Fruit fly (Drosophila melanogaster) whole organism, prepupa: ENCODE results near the gene CG31709.

Experiments
- CG11762 ChIP-seq: fragments of 200-800 bp; sonication (Bioruptor generic); optimal IDR thresholded peaks from 3 replicates; lab custom pipeline; 2016; ENCODE audit warnings: missing biosample characterization, missing genetic modification characterization; ENCODE audit not compliant: insufficient read depth
- CG11902 ChIP-seq: fragments of 200-800 bp; sonication (Bioruptor generic); optimal IDR thresholded peaks from 3 replicates; lab custom pipeline; 2016; ENCODE audit warnings: missing biosample characterization, missing genetic modification characterization
- CG15336 ChIP-seq: fragments of 200-800 bp; sonication (Bioruptor generic); IDR thresholded peaks from 2 replicates; pipeline ENCODE4 v1.3.6; 2022; ENCODE audit warnings: missing biosample characterization, missing genetic modification characterization
- CG1621 ChIP-seq: fragments of 200-800 bp; sonication (Bioruptor generic); optimal IDR thresholded peaks from 3 replicates; lab custom pipeline; 2018; ENCODE audit warnings: missing biosample characterization, mild to moderate bottlenecking, missing genetic modification characterization
- CG3032 ChIP-seq: fragments of 200-800 bp; optimal IDR thresholded peaks from 2 replicates; lab custom pipeline; 2019; ENCODE audit warnings: missing biosample characterization, mild to moderate bottlenecking, missing genetic modification characterization, moderate library complexity
- CG31627 ChIP-seq: fragments of 200-800 bp; sonication (Bioruptor generic); optimal IDR thresholded peaks from 3 replicates; lab custom pipeline; 2016; ENCODE audit warnings: missing biosample characterization, missing genetic modification characterization
- CG4318 ChIP-seq: fragments of 200-800 bp; sonication (Bioruptor generic); optimal IDR thresholded peaks from 3 replicates; lab custom pipeline; 2017; ENCODE audit warnings: missing biosample characterization, mild to moderate bottlenecking, missing genetic modification characterization
- CG6163 ChIP-seq: fragments of 200-800 bp; sonication (Bioruptor generic); IDR thresholded peaks from 3 replicates; pipeline ENCODE4 v1.3.6; 2022; ENCODE audit warnings: missing biosample characterization, missing genetic modification characterization
- CG6276 ChIP-seq: fragments of 200-800 bp; sonication (Bioruptor generic); optimal IDR thresholded peaks from 2 replicates; lab custom pipeline; 2017; ENCODE audit warnings: missing biosample characterization, mild to moderate bottlenecking, missing genetic modification characterization
- CG6792 ChIP-seq: fragments of 200-800 bp; sonication (Bioruptor generic); optimal IDR thresholded peaks from 3 replicates; lab custom pipeline; 2016; ENCODE audit warnings: missing biosample characterization, missing genetic modification characterization
- CG6808 ChIP-seq: fragments of 200-800 bp; sonication (Bioruptor generic); optimal IDR thresholded peaks from 3 replicates; lab custom pipeline; 2017; ENCODE audit warnings: missing biosample characterization, missing genetic modification characterization, mild to moderate bottlenecking, moderate library complexity, missing genetic modification reagents
- CG6854 ChIP-seq: fragments of 200-800 bp; sonication (Bioruptor generic); optimal IDR thresholded peaks from 2 replicates; lab custom pipeline; 2017; ENCODE audit warnings: missing biosample characterization, mild to moderate bottlenecking, missing genetic modification characterization
- CG7368 ChIP-seq: fragments of 200-800 bp; sonication (Bioruptor generic); optimal IDR thresholded peaks from 3 replicates; lab custom pipeline; 2016; ENCODE audit warnings: missing biosample characterization, missing genetic modification characterization
- CG8119 ChIP-seq: fragments of 200-800 bp; sonication (Bioruptor generic); IDR thresholded peaks from 3 replicates; pipeline ENCODE4 v1.3.6; 2022; ENCODE audit warnings: missing biosample characterization, missing genetic modification characterization
- CG8319 ChIP-seq: fragments of 200-800 bp; sonication (Bioruptor generic); optimal IDR thresholded peaks from 3 replicates; lab custom pipeline; 2016; ENCODE audit warnings: missing biosample characterization, missing genetic modification characterization
- CG8632 ChIP-seq: fragments of 200-800 bp; sonication (Bioruptor generic); optimal IDR thresholded peaks from 3 replicates; lab custom pipeline; 2016; ENCODE audit warnings: missing biosample characterization, missing genetic modification characterization
- Eip75B ChIP-seq: fragments of 200-800 bp; sonication (Bioruptor generic); optimal IDR thresholded peaks from 3 replicates; lab custom pipeline; 2016; ENCODE audit warnings: missing biosample characterization, missing genetic modification characterization
- Eip78C ChIP-seq: fragments of 200-800 bp; sonication (Bioruptor generic); peaks from one replicate; lab custom pipeline; 2016; ENCODE audit warnings: missing biosample characterization, missing genetic modification characterization
- Ets96B ChIP-seq: fragments of 200-800 bp; optimal IDR thresholded peaks from 2 replicates; lab custom pipeline; 2019; ENCODE audit warnings: missing biosample characterization, mild to moderate bottlenecking, missing genetic modification characterization, moderate library complexity
- Gug ChIP-seq: fragments of 200-800 bp; sonication (Bioruptor generic); IDR thresholded peaks from 2 replicates; pipeline ENCODE4 v1.3.6; 2022; ENCODE audit warnings: missing biosample characterization, missing genetic modification characterization
- Hr4 ChIP-seq: fragments of 200-800 bp; sonication (Bioruptor generic); optimal IDR thresholded peaks from 3 replicates; lab custom pipeline; 2016; ENCODE audit warnings: missing biosample characterization, missing genetic modification characterization
- Met ChIP-seq: fragments of 200-800 bp; sonication (Bioruptor generic); optimal IDR thresholded peaks from 3 replicates; lab custom pipeline; 2016; ENCODE audit warnings: missing biosample characterization, missing genetic modification characterization
- Sox14 ChIP-seq: fragments of 200-800 bp; sonication (Bioruptor generic); optimal IDR thresholded peaks from 3 replicates; lab custom pipeline; 2016; ENCODE audit warnings: missing biosample characterization, missing genetic modification characterization
- acj6 ChIP-seq: fragments of 200-800 bp; sonication (Bioruptor generic); optimal IDR thresholded peaks from 3 replicates; lab custom pipeline; 2016; ENCODE audit warnings: missing biosample characterization, missing genetic modification characterization
- dac ChIP-seq: fragments of 200-800 bp; sonication (Bioruptor generic); optimal IDR thresholded peaks from 2 replicates; lab custom pipeline; 2017; ENCODE audit warnings: missing biosample characterization, mild to moderate bottlenecking, missing genetic modification characterization
- dsx ChIP-seq: fragments of 200-800 bp; optimal IDR thresholded peaks from 3 replicates; lab custom pipeline; 2019; ENCODE audit warnings: missing biosample characterization, mild to moderate bottlenecking, missing genetic modification characterization, moderate library complexity; ENCODE audit not compliant: poor library complexity, severe bottlenecking
- eg ChIP-seq: fragments of 200-800 bp; sonication (Bioruptor generic); IDR thresholded peaks from 3 replicates; pipeline ENCODE4 v1.3.6; 2022; ENCODE audit warnings: missing biosample characterization, missing genetic modification characterization
- esn ChIP-seq: fragments of 200-800 bp; sonication (Bioruptor generic); optimal IDR thresholded peaks from 2 replicates; lab custom pipeline; 2016; ENCODE audit warnings: missing biosample characterization, mild to moderate bottlenecking, missing genetic modification characterization, moderate library complexity
- fd59A ChIP-seq: fragments of 200-800 bp; sonication (Bioruptor generic); optimal IDR thresholded peaks from 2 replicates; lab custom pipeline; 2017; ENCODE audit warnings: missing biosample characterization, mild to moderate bottlenecking, missing genetic modification characterization, missing genetic modification reagents
- fd85E ChIP-seq: fragments of 200-800 bp; sonication (Bioruptor generic); optimal IDR thresholded peaks from 3 replicates; lab custom pipeline; 2016; ENCODE audit warnings: missing biosample characterization, missing genetic modification characterization
- fkh ChIP-seq: fragments of 200-800 bp; sonication (Bioruptor generic); optimal IDR thresholded peaks from 3 replicates; lab custom pipeline; 2017; ENCODE audit warnings: missing biosample characterization, mild to moderate bottlenecking, missing genetic modification characterization, moderate library complexity
- net ChIP-seq: fragments of 200-800 bp; sonication (Bioruptor generic); optimal IDR thresholded peaks from 3 replicates; lab custom pipeline; 2016; ENCODE audit warnings: missing biosample characterization, missing genetic modification characterization
- pdm3 ChIP-seq: fragments of 200-800 bp; sonication (Bioruptor generic); optimal IDR thresholded peaks from 3 replicates; lab custom pipeline; 2016; ENCODE audit warnings: missing biosample characterization, missing genetic modification characterization
- salr ChIP-seq, 2 experiments: fragments of 200-800 bp; sonication (Bioruptor generic); optimal IDR thresholded peaks; 3 replicates each; lab custom pipeline; 2016 to 2018; ENCODE audit warnings: missing biosample characterization in 2 of 2, missing genetic modification characterization in 2 of 2, mild to moderate bottlenecking in 1 of 2
- spab ChIP-seq: fragments of 200-800 bp; sonication (Bioruptor generic); optimal IDR thresholded peaks from 2 replicates; lab custom pipeline; 2017; ENCODE audit warnings: missing biosample characterization, mild to moderate bottlenecking, missing genetic modification characterization, missing genetic modification reagents
- svp ChIP-seq: fragments of 200-800 bp; sonication (Bioruptor generic); peaks from one replicate; lab custom pipeline; 2016; ENCODE audit warnings: missing biosample characterization, missing genetic modification characterization
- topi ChIP-seq: fragments of 200-800 bp; sonication (Bioruptor generic); optimal IDR thresholded peaks from 3 replicates; lab custom pipeline; 2016; ENCODE audit warnings: missing biosample characterization, missing genetic modification characterization
- vri ChIP-seq: fragments of 200-800 bp; sonication (Bioruptor generic); optimal IDR thresholded peaks from 3 replicates; lab custom pipeline; 2016; ENCODE audit warnings: missing biosample characterization, mild to moderate bottlenecking, missing genetic modification characterization

The CG31709 gene

dm6 chr2L:9576269-9576933, 3.0 kb downstream of the CG31709 start, which contains the start of gene Mtpalpha (continued):
- TF ChIP-seq net (GFP tag; lab: Kevin White, UChicago) (peak; percentile 97), pdm3 (GFP tag; lab: Kevin White, UChicago) (peak; percentile 58), topi (GFP tag; lab: Kevin White, UChicago) (peak; percentile 72), CG7368 (GFP tag; lab: Kevin White, UChicago) (peak; percentile 89), esn (GFP tag; lab: Kevin White, UChicago) (peak; percentile 43), CG11762 (GFP tag; lab: Kevin White, UChicago) (peak; percentile 91), CG11902 (no peak), Met (GFP tag; lab: Kevin White, UChicago) (peak; percentile 57), acj6 (no peak), fd59A (GFP tag; lab: Kevin White, UChicago) (peak; percentile 9), svp (GFP tag; lab: Kevin White, UChicago) (peak; percentile 79), CG6792 (GFP tag; lab: Kevin White, UChicago) (no peak), dac (GFP tag; lab: Kevin White, UChicago) (peak; percentile 83), Ets96B (tag; lab: Kevin White, UChicago) (peak; percentile 75), CG6854 (GFP tag; lab: Kevin White, UChicago) (peak; percentile 99), Gug (GFP tag; lab: Robert Waterston, UW) (peak; percentile 66), fd85E (GFP tag; lab: Kevin White, UChicago) (peak; percentile 75), CG8319 (GFP tag; lab: Kevin White, UChicago) (peak; percentile 83), CG8119 (GFP tag; lab: Robert Waterston, UW) (peak; percentile 92), CG4318 (GFP tag; lab: Kevin White, UChicago) (peak; percentile 40), eg (GFP tag; lab: Robert Waterston, UW) (peak; percentile 93), CG3032 (tag; lab: Kevin White, UChicago) (peak; percentile 64), Hr4 (GFP tag; lab: Kevin White, UChicago) (peak; percentile 80), Eip75B (peak; percentile 57), salr (GFP tag; optimal IDR thresholded peaks at IDR 0.05; lab: Kevin White, UChicago) (peak; percentile 81 to 89), CG1621 (peak; percentile 93), vri (GFP tag; lab: Kevin White, UChicago) (no peak), CG6163 (GFP tag; lab: Robert Waterston, UW) (peak; percentile 84)

dm6 chr2L:9570673-9571193, 8.7 kb downstream of the CG31709 start:
- TF ChIP-seq CG11902 (no peak), fkh (peak; percentile 94), CG31627 (no peak), CG6808 (GFP tag; lab: Kevin White, UChicago) (no peak), spab (GFP tag; lab: Kevin White, UChicago) (peak; percentile 19), Sox14 (GFP tag; lab: Kevin White, UChicago) (peak; percentile 3), CG1621 (no peak), CG6276 (GFP tag; lab: Kevin White, UChicago) (peak; percentile 55), CG6854 (GFP tag; lab: Kevin White, UChicago) (peak; percentile 11), Eip78C (peak; percentile 39), CG6163 (GFP tag; lab: Robert Waterston, UW) (0 out of 3 replicates have a peak, but pooled peaks have one; percentile 30), CG15336 (GFP tag; lab: Robert Waterston, UW) (peak; percentile 40), eg (GFP tag; lab: Robert Waterston, UW) (0 out of 3 replicates have a peak, but pooled peaks have one; percentile 24), CG4318 (GFP tag; lab: Kevin White, UChicago) (no peak), CG8632 (GFP tag; lab: Kevin White, UChicago) (no peak), dsx (GFP tag; lab: Kevin White, UChicago) (peak; percentile 89), CG7368 (GFP tag; lab: Kevin White, UChicago) (no peak)
